Fruit fly (Drosophila melanogaster): ENCODE data around the gene nau.

Gene nau

DNA sequence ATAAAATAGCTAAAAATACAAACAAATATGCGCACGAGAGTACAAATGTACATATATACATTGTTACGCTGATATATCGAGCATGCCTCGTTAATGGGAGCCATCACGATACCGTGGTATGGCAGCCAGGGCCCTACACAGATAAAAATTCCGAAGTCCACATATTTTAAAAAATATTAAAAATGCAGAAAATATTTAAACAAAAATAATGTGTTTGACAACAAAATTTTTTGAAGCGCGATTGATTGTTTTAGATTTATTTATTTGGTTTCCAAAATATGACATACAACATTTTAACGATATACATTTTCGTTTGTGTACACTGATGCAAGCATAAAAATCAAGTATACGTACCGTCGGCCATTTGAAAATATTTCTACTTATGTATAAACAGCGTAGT, 8.6 kb upstream of the nau start (continued):
- no peak for TF ChIP-seq YL-1 (GFP tag; optimal IDR thresholded peaks at IDR 0.05)
- peak; percentile 23 for TF ChIP-seq Spps (tag; optimal IDR thresholded peaks at IDR 0.05)
- TF ChIP-seq CG5245 (GFP tag; optimal IDR thresholded peaks at IDR 0.05) = peak; percentile 22
- TF ChIP-seq Ssrp (tag; optimal IDR thresholded peaks at IDR 0.05) = peak; percentile 44
- TF ChIP-seq Atf-2 (GFP tag; optimal IDR thresholded peaks at IDR 0.05) = peak; percentile 29
- TF ChIP-seq H15 (GFP tag; IDR thresholded peaks at IDR 0.05) = peak; percentile 60; the same call in 1 of the 3 replicates
- TF ChIP-seq gem (tag; optimal IDR thresholded peaks at IDR 0.05) = peak; percentile 88
- TF ChIP-seq kni (GFP tag; optimal IDR thresholded peaks at IDR 0.05) = no peak
- peak; percentile 92 for TF ChIP-seq slbo (GFP tag; IDR thresholded peaks at IDR 0.05)
- peak; percentile 24 for TF ChIP-seq Ets97D (GFP tag; optimal IDR thresholded peaks at IDR 0.05)
- peak; percentile 48 for TF ChIP-seq dm (GFP tag; optimal IDR thresholded peaks at IDR 0.05)
- TF ChIP-seq grn (GFP tag; optimal IDR thresholded peaks at IDR 0.05) = no peak
- TF ChIP-seq hb (GFP tag; IDR thresholded peaks at IDR 0.05; ENCODE audit: partially characterized antibody) = no peak
- TF ChIP-seq seq (GFP tag; IDR thresholded peaks at IDR 0.05) = peak; percentile 80
- TF ChIP-seq Dad (GFP tag; optimal IDR thresholded peaks at IDR 0.05) = peak; percentile 42
- TF ChIP-seq CG4360 (GFP tag; IDR thresholded peaks at IDR 0.05) = peak; percentile 14; the same call in 1 of the 2 replicates
- TF ChIP-seq BEAF-32 (GFP tag; optimal IDR thresholded peaks at IDR 0.05) = no peak
- peak; percentile 89 for TF ChIP-seq Meics (GFP tag; optimal IDR thresholded peaks at IDR 0.05)
- peak; percentile 72 for TF ChIP-seq CG4730 (GFP tag; IDR thresholded peaks at IDR 0.05)
- no peak for TF ChIP-seq CG7963 (GFP tag; IDR thresholded peaks at IDR 0.05; ENCODE audit: partially characterized antibody)
- peak; percentile 63 for TF ChIP-seq CG10267 (tag; optimal IDR thresholded peaks at IDR 0.05)
- peak; percentile 79; the same call in 2 of the 3 replicates for TF ChIP-seq CG6175 (GFP tag; IDR thresholded peaks at IDR 0.05)
- peak; percentile 75 for TF ChIP-seq CG10209 (GFP tag; optimal IDR thresholded peaks at IDR 0.05)
- peak; percentile 65 for TF ChIP-seq CG18262 (tag; optimal IDR thresholded peaks at IDR 0.05)
- TF ChIP-seq Vsx1 (GFP tag; optimal IDR thresholded peaks at IDR 0.05) = peak; percentile 35
- no peak for TF ChIP-seq yki (optimal IDR thresholded peaks at IDR 0.05)
- no peak for TF ChIP-seq Hey (tag; optimal IDR thresholded peaks at IDR 0.05)
- TF ChIP-seq CG7271 (tag; optimal IDR thresholded peaks at IDR 0.05) = no peak
- peak; percentile 9 for TF ChIP-seq psq (GFP tag; optimal IDR thresholded peaks at IDR 0.05)
- peak; percentile 65 for TF ChIP-seq fu2 (GFP tag; optimal IDR thresholded peaks at IDR 0.05)
- TF ChIP-seq en (GFP tag; optimal IDR thresholded peaks at IDR 0.05) = peak; percentile 42
- no peak for TF ChIP-seq CG17186 (GFP tag; optimal IDR thresholded peaks at IDR 0.05)
- no peak for TF ChIP-seq Elba2 (GFP tag; optimal IDR thresholded peaks at IDR 0.05)
- peak; percentile 91 for TF ChIP-seq Atf6 (GFP tag; IDR thresholded peaks at IDR 0.05)
- peak; percentile 60; the same call in 1 of the 3 replicates for TF ChIP-seq jigr1 (GFP tag; IDR thresholded peaks at IDR 0.05)
- TF ChIP-seq CG13296 (GFP tag; optimal IDR thresholded peaks at IDR 0.05) = peak; percentile 75
- TF ChIP-seq CG11560 (tag; IDR thresholded peaks at IDR 0.05) = peak; percentile 58; the same call in 2 of the 3 replicates
- peak; percentile 82 for TF ChIP-seq ind (GFP tag; optimal IDR thresholded peaks at IDR 0.05)
- peak; percentile 77 for TF ChIP-seq klu (GFP tag; IDR thresholded peaks at IDR 0.05)
- TF ChIP-seq CG3281 (GFP tag; optimal IDR thresholded peaks at IDR 0.05) = peak; percentile 93
- TF ChIP-seq unpg (GFP tag; optimal IDR thresholded peaks at IDR 0.05) = peak; percentile 82
- TF ChIP-seq Hmr (GFP tag; optimal IDR thresholded peaks at IDR 0.05) = peak; percentile 93
- TF ChIP-seq CG15696 (tag; optimal IDR thresholded peaks at IDR 0.05) = peak; percentile 28
- TF ChIP-seq toy (GFP tag; IDR thresholded peaks at IDR 0.05) = peak; percentile 59
- TF ChIP-seq CG1024 (GFP tag; IDR thresholded peaks at IDR 0.05) = no peak; the same call in 1 of the 2 replicates
- TF ChIP-seq CG15011 (GFP tag; optimal IDR thresholded peaks at IDR 0.05) = peak; percentile 82
- peak; percentile 86 for TF ChIP-seq CG12659 (GFP tag; optimal IDR thresholded peaks at IDR 0.05)
- peak; percentile 89 for TF ChIP-seq sob (GFP tag; IDR thresholded peaks at IDR 0.05)
- peak; percentile 92 for TF ChIP-seq Dbx (GFP tag; IDR thresholded peaks at IDR 0.05)
- no peak for TF ChIP-seq dimm (GFP tag; IDR thresholded peaks at IDR 0.05)
- peak; percentile 61 for TF ChIP-seq tio (GFP tag; optimal IDR thresholded peaks at IDR 0.05)
